Worm (Caenorhabditis elegans): Measurements from ENCODE around the gene ZK899.5.

- TF ChIP-seq W03F9.2 (tag; optimal IDR thresholded peaks at IDR 0.05), result no peak
- no peak for TF ChIP-seq dao-5 (tag; optimal IDR thresholded peaks at IDR 0.05)
Measured at ce11 chrX:9436843-9437312, 23.9 kb downstream of the ZK899.5 start, which contains the start of gene tbb-4.
